Worm (Caenorhabditis elegans): ENCODE data around the gene tpst-2.

The tpst-2 gene

ce11 chrIII:783254-783753 lies 12.2 kb downstream of the tpst-2 start, which contains the start of the genes dagl-2 and ppm-1.G (continued):
- TF ChIP-seq attf-5 (GFP tag; optimal IDR thresholded peaks at IDR 0.05): peak; percentile 97
- TF ChIP-seq snpc-1.1 (tag; optimal IDR thresholded peaks at IDR 0.05; ENCODE audit: insufficient read depth): no peak
- TF ChIP-seq D2030.7 (GFP tag; IDR thresholded peaks at IDR 0.05): no peak
- TF ChIP-seq nhr-80 (tag; optimal IDR thresholded peaks at IDR 0.05): peak; percentile 28

ce11 chrIII:789604-790003 lies 18.5 kb downstream of the tpst-2 start:
- TF ChIP-seq hrde-1 (tag; optimal IDR thresholded peaks at IDR 0.05; ENCODE audit: borderline replicate concordance) (no peak), attf-6 (GFP tag; IDR thresholded peaks at IDR 0.05) (no peak), B0035.1 (tag; optimal IDR thresholded peaks at IDR 0.05) (no peak), Y67H2A.10 (GFP tag; conservative IDR thresholded peaks at IDR 0.05) (no peak), F39B2.1 (GFP tag; IDR thresholded peaks at IDR 0.05) (0 out of 2 replicates have a peak, but pooled peaks have one; percentile 38), fkh-3 (tag; optimal IDR thresholded peaks at IDR 0.05) (no peak), unc-62 (GFP tag; optimal IDR thresholded peaks at IDR 0.05) (no peak)

DNA sequence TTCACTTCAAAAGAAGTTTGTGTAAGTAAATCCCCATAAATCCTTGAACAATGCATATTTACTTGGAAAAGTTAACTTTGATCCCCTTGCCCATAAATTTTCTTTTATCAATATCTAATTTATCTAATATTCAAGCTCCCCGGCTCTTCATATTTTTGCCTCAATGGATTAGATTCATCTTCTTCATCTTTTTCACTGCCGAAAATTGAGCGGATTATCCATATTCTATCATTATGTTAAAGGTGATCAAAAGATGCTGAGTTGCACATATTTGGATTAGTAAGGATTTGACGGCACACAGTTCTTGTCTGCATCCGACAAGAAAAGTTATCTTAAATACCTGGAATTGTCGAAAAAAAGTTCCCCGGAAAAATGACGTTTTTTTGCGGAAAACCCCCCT lies 19.5 kb downstream of the tpst-2 start:
- TF ChIP-seq pha-4 (tag; optimal IDR thresholded peaks at IDR 0.05) (no peak), tbx-9 (tag; optimal IDR thresholded peaks at IDR 0.05; ENCODE audit: borderline replicate concordance) (no peak), F33H1.4 (GFP tag; IDR thresholded peaks at IDR 0.05) (no peak), mxl-1 (tag; optimal IDR thresholded peaks at IDR 0.05) (no peak), hmg-1.2 (GFP tag; IDR thresholded peaks at IDR 0.05) (no peak), ccch-3 (GFP tag; optimal IDR thresholded peaks at IDR 0.05) (no peak), egl-44 (GFP tag; IDR thresholded peaks at IDR 0.05) (no peak), hsf-1 (GFP tag; IDR thresholded peaks at IDR 0.05) (no peak), aptf-2 (GFP tag; conservative IDR thresholded peaks at IDR 0.05) (no peak), F10E7.11 (tag; optimal IDR thresholded peaks at IDR 0.05) (no peak), nfya-1 (tag; optimal IDR thresholded peaks at IDR 0.05; ENCODE audit: borderline replicate concordance, insufficient read depth) (no peak), ztf-3 (GFP tag; optimal IDR thresholded peaks at IDR 0.05) (no peak), nhr-120 (GFP tag; IDR thresholded peaks at IDR 0.05) (no peak)

DNA sequence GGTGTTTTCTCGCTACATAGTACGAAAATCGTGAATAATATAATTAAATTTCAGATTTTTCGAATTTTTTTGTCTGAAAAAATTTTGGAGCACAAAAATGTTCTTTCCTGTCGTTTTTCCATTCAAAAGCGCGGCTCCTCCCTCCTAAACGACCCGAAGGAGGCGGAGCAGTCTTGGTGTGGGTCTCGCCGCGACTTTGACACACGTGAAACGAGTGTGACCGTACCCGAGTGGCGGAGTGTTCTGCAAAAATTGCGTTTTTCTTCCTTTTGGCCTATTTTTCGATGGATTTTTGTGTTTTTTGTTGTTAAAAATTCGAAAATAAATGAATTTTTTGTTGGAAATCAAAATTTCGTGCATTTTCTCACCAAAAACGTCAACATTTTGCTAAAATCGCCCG lies 22.5 kb downstream of the tpst-2 start, which contains the start of gene snt-2:
Gene snt-2, minus strand, starts transcription at position 139 of the 400 bp plus-strand sequence.
- TF ChIP-seq B0336.3 (GFP tag; IDR thresholded peaks at IDR 0.05): peak; percentile 51
- no peak for TF ChIP-seq lsy-27 (tag; optimal IDR thresholded peaks at IDR 0.05; ENCODE audit: borderline replicate concordance, insufficient read depth)
- TF ChIP-seq ceh-27 (GFP tag; optimal IDR thresholded peaks at IDR 0.05): peak; percentile 67
- peak; percentile 47 for TF ChIP-seq lin-40 (tag; optimal IDR thresholded peaks at IDR 0.05)
- peak; percentile 73 for TF ChIP-seq pbrm-1 (GFP tag; IDR thresholded peaks at IDR 0.05)
- TF ChIP-seq ztf-3 (GFP tag; optimal IDR thresholded peaks at IDR 0.05): no peak
- no peak for TF ChIP-seq nhr-90 (tag; optimal IDR thresholded peaks at IDR 0.05)
- no peak for TF ChIP-seq C17E4.6 (GFP tag; IDR thresholded peaks at IDR 0.05)
- peak; percentile 75 for TF ChIP-seq zfh-2 (GFP tag; conservative IDR thresholded peaks at IDR 0.05)
- TF ChIP-seq ama-1 (optimal IDR thresholded peaks at IDR 0.05): no peak
- TF ChIP-seq ama-1 (GFP tag; optimal IDR thresholded peaks at IDR 0.05): no peak
- TF ChIP-seq ceh-40 (GFP tag; IDR thresholded peaks at IDR 0.05): no peak
- peak; percentile 80 for TF ChIP-seq mcd-1 (GFP tag; IDR thresholded peaks at IDR 0.05)
- TF ChIP-seq Y56A3A.18 (GFP tag; IDR thresholded peaks at IDR 0.05): no peak
- TF ChIP-seq mes-4 (tag; optimal IDR thresholded peaks at IDR 0.05): no peak
- TF ChIP-seq attf-5 (GFP tag; optimal IDR thresholded peaks at IDR 0.05): peak; percentile 76
- TF ChIP-seq ztf-26 (tag; optimal IDR thresholded peaks at IDR 0.05): no peak
- TF ChIP-seq let-526 (GFP tag; IDR thresholded peaks at IDR 0.05): no peak
- peak; percentile 96 for TF ChIP-seq F33H1.4 (GFP tag; IDR thresholded peaks at IDR 0.05)
- peak; percentile 20 for TF ChIP-seq dpl-1 (GFP tag; optimal IDR thresholded peaks at IDR 0.05)
- no peak for TF ChIP-seq him-1 (tag; optimal IDR thresholded peaks at IDR 0.05)
- TF ChIP-seq F22D6.2 (tag; optimal IDR thresholded peaks at IDR 0.05): no peak
- TF ChIP-seq madf-10 (tag; optimal IDR thresholded peaks at IDR 0.05): no peak
- TF ChIP-seq mxl-1 (tag; optimal IDR thresholded peaks at IDR 0.05): no peak
- TF ChIP-seq sea-2 (GFP tag; IDR thresholded peaks at IDR 0.05): no peak
